Fruit fly (Drosophila melanogaster) S2 (cell line): ENCODE data around the gene kek3.

Source experiments
- CG8478 ChIP-seq: fragments of >200 bp; optimal IDR thresholded peaks from 2 replicates; lab custom pipeline; 2018
- CTCF ChIP-seq, 2 experiments: fragments of >200 bp; optimal IDR thresholded peaks; 2 replicates each; lab custom pipeline; 2018

The kek3 gene

dm6 chr2L:15552480-15552879 lies at the start of gene kek3:
kek3 (plus strand) TSS chr2L:15552723.
- no peak for TF ChIP-seq CG8478
- no peak for TF ChIP-seq CTCF (optimal IDR thresholded peaks at IDR 0.05; lab: Kevin White, UChicago)

dm6 chr2L:15504534-15504933 lies 48.0 kb upstream of the kek3 start:
- TF ChIP-seq CTCF (optimal IDR thresholded peaks at IDR 0.05; lab: Kevin White, UChicago) (peak; percentile 51 to 82), CG8478 (no peak)

- TF ChIP-seq CG8478 (no peak), CTCF (optimal IDR thresholded peaks at IDR 0.05; lab: Kevin White, UChicago) (no peak)
Observed at dm6 chr2L:15537402-15537801, 15.1 kb upstream of the kek3 start.

- TF ChIP-seq CTCF (optimal IDR thresholded peaks at IDR 0.05; lab: Kevin White, UChicago) (no peak), CG8478 (no peak)
Observed at dm6 chr2L:15547219-15547618, 5.3 kb upstream of the kek3 start, which contains the start of gene Skadu. Skadu (plus strand) TSS chr2L:15547519.

dm6 chr2L:15550072-15550471 lies 2.5 kb upstream of the kek3 start, which contains the start of gene CG15256:
CG15256 (plus strand) TSS chr2L:15550372.
- TF ChIP-seq CTCF (optimal IDR thresholded peaks at IDR 0.05; lab: Kevin White, UChicago) (no peak), CG8478 (no peak)

dm6 chr2L:15555770-15556169 lies 3.2 kb downstream of the kek3 start:
- TF ChIP-seq CG8478: no peak
- no peak for TF ChIP-seq CTCF (optimal IDR thresholded peaks at IDR 0.05; lab: Kevin White, UChicago)

dm6 chr2L:15609139-15609538 lies 56.6 kb downstream of the kek3 start:
- TF ChIP-seq CG8478 (no peak), CTCF (optimal IDR thresholded peaks at IDR 0.05; lab: Kevin White, UChicago) (no peak)

- no peak for TF ChIP-seq CG8478
- TF ChIP-seq CTCF (optimal IDR thresholded peaks at IDR 0.05; lab: Kevin White, UChicago): no peak
Observed at dm6 chr2L:15611669-15612308, 59.3 kb downstream of the kek3 start, which contains the start of gene CG15255. CG15255 (minus strand) TSS chr2L:15611719.

- TF ChIP-seq CG8478: no peak
- TF ChIP-seq CTCF (optimal IDR thresholded peaks at IDR 0.05; lab: Kevin White, UChicago): no peak
Observed at dm6 chr2L:15613285-15613912, 60.9 kb downstream of the kek3 start, which contains the start of gene Semp1. Semp1 (minus strand) TSS chr2L:15613335.

dm6 chr2L:15614728-15615127 lies 62.2 kb downstream of the kek3 start, which contains the start of gene CG15254:
CG15254 (minus strand) TSS chr2L:15614828.
- no peak for TF ChIP-seq CTCF (optimal IDR thresholded peaks at IDR 0.05; lab: Kevin White, UChicago)
- TF ChIP-seq CG8478: no peak

dm6 chr2L:15616251-15616650 lies 63.7 kb downstream of the kek3 start, which contains the start of gene CG15253:
CG15253 (minus strand) TSS chr2L:15616351.
- TF ChIP-seq CG8478 (no peak), CTCF (optimal IDR thresholded peaks at IDR 0.05; lab: Kevin White, UChicago) (no peak)

- no peak for TF ChIP-seq CTCF (optimal IDR thresholded peaks at IDR 0.05; lab: Kevin White, UChicago)
- TF ChIP-seq CG8478: no peak
Observed at dm6 chr2L:15616697-15617096, 64.2 kb downstream of the kek3 start, which contains the start of gene CG11865. CG11865 (plus strand) TSS chr2L:15616997.

dm6 chr2L:15623458-15623857 lies 70.9 kb downstream of the kek3 start, which contains the start of gene Or35a:
Or35a (minus strand) TSS chr2L:15623558.
- TF ChIP-seq CTCF (optimal IDR thresholded peaks at IDR 0.05; lab: Kevin White, UChicago) (no peak), CG8478 (no peak)

dm6 chr2L:15628378-15628777 lies 75.9 kb downstream of the kek3 start, which contains the start of gene CG7631:
CG7631 (plus strand) TSS chr2L:15628678.
- TF ChIP-seq CG8478 (no peak), CTCF (optimal IDR thresholded peaks at IDR 0.05; lab: Kevin White, UChicago) (no peak)

dm6 chr2L:15629596-15630168 lies 77.2 kb downstream of the kek3 start, which contains the start of gene CG18480:
CG18480 (plus strand) TSS chr2L:15630002.
- no peak for TF ChIP-seq CTCF (optimal IDR thresholded peaks at IDR 0.05; lab: Kevin White, UChicago)
- no peak for TF ChIP-seq CG8478
